Worm (Caenorhabditis elegans): ENCODE results near the gene nhr-63.

- TF ChIP-seq ceh-44 (GFP tag; IDR thresholded peaks at IDR 0.05) (no peak), nhr-6 (tag; optimal IDR thresholded peaks at IDR 0.05) (no peak), nhr-77 (tag; optimal IDR thresholded peaks at IDR 0.05) (no peak)
Observed at ce11 chrV:16007505-16007904, 5.1 kb downstream of the nhr-63 start, which contains the start of gene str-231.

Measured in whole organism, L4 larva.